Worm (Caenorhabditis elegans) whole organism, L3 larva: ENCODE data around the gene spch-1.

Source experiments
- egl-27 ChIP-seq: sonication (generic microtip); optimal IDR thresholded peaks from 4 replicates; lab custom pipeline; 2017; ENCODE audit warnings: missing biosample characterization, missing genetic modification reagents, missing genetic modification characterization
- elt-2 ChIP-seq: sonication (generic microtip); optimal IDR thresholded peaks from 2 replicates; lab custom pipeline; 2016; ENCODE audit warnings: missing genetic modification reagents, mild to moderate bottlenecking, missing genetic modification characterization, missing compliant biosample characterization
- jun-1 ChIP-seq: fragments of 150-350 bp; optimal IDR thresholded peaks from 2 replicates; lab custom pipeline; 2014; ENCODE audit warnings: missing biosample characterization, missing genetic modification reagents, missing genetic modification characterization
- nhr-23 ChIP-seq: fragments of 150-350 bp; optimal IDR thresholded peaks from 2 replicates; lab custom pipeline; 2014; ENCODE audit warnings: missing biosample characterization, missing genetic modification reagents, missing genetic modification characterization
- nhr-76 ChIP-seq: fragments of 150-350 bp; sonication (generic microtip); optimal IDR thresholded peaks from 5 replicates; lab custom pipeline; 2014; ENCODE audit warnings: missing biosample characterization, missing genetic modification characterization

- TF ChIP-seq nhr-23 (tag; lab: Kevin White, UChicago), result no peak
- no peak for TF ChIP-seq nhr-76 (tag; lab: Kevin White, UChicago)
- TF ChIP-seq egl-27, result no peak
- no peak for TF ChIP-seq elt-2 (tag; lab: Kevin White, UChicago)
- TF ChIP-seq jun-1, result no peak
Measured at ce11 chrIV:10148938-10149337, 37.6 kb upstream of the spch-1 start, which contains the start of gene pigs-1.
